Fruit fly (Drosophila melanogaster) whole organism, embryonic: ENCODE data around the gene CG2663.

Source experiments
- CG1233 ChIP-seq: fragments of 200-800 bp; sonication (Bioruptor generic); optimal IDR thresholded peaks from 4 replicates; lab custom pipeline; 2018; ENCODE audit warnings: missing biosample characterization, mild to moderate bottlenecking, missing genetic modification characterization
- CG2199 ChIP-seq: fragments of 200-800 bp; sonication (Bioruptor generic); IDR thresholded peaks from 3 replicates; pipeline ENCODE4 v1.3.6; 2022; ENCODE audit warnings: missing biosample characterization, missing genetic modification characterization
- CG4730 ChIP-seq: fragments of 200-800 bp; sonication (Bioruptor generic); IDR thresholded peaks from 2 replicates; pipeline ENCODE4 v1.3.6; 2022; ENCODE audit warnings: missing biosample characterization, missing genetic modification characterization
- CG9932 ChIP-seq: fragments of 200-800 bp; sonication (Bioruptor generic); IDR thresholded peaks from 2 replicates; pipeline ENCODE4 v1.3.6; 2022; ENCODE audit warnings: missing biosample characterization, missing genetic modification characterization
- Dll ChIP-seq: fragments of 200-800 bp; sonication (Bioruptor generic); IDR thresholded peaks from 4 replicates; pipeline ENCODE4 v1.3.6; 2022; ENCODE audit warnings: missing biosample characterization, missing genetic modification characterization; ENCODE audit not compliant: partially characterized antibody
- esg ChIP-seq: fragments of 200-800 bp; sonication (Bioruptor generic); conservative IDR thresholded peaks from 2 replicates; pipeline ENCODE4 v1.3.6; 2022; ENCODE audit warnings: missing biosample characterization, missing genetic modification characterization

- TF ChIP-seq CG1233 (GFP tag; lab: Kevin White, UChicago) (peak; percentile 13), CG9932 (GFP tag; lab: Robert Waterston, UW) (peak; percentile 72), CG4730 (GFP tag; lab: Robert Waterston, UW) (no peak), CG2199 (GFP tag; lab: Robert Waterston, UW) (0 out of 3 replicates have a peak, but pooled peaks have one; percentile 25), Dll (peak; percentile 58; the same call in 3 of the 4 replicates), esg (GFP tag; lab: Robert Waterston, UW) (no peak)
Observed at dm6 chr3R:5368170-5368781, 35.7 kb downstream of the CG2663 start, which contains the start of gene Cerk.
